Fruit fly (Drosophila melanogaster) whole organism, prepupa: ENCODE data around the gene CG15625.

ENCODE experiments used
- CG10631 ChIP-seq: fragments of 200-800 bp; sonication (Bioruptor generic); optimal IDR thresholded peaks from 2 replicates; lab custom pipeline; 2016; ENCODE audit warnings: missing biosample characterization, missing genetic modification characterization
- CG3919 ChIP-seq: fragments of 200-800 bp; sonication (Bioruptor generic); optimal IDR thresholded peaks from 3 replicates; lab custom pipeline; 2016; ENCODE audit warnings: missing biosample characterization, missing genetic modification characterization
- CG7368 ChIP-seq: fragments of 200-800 bp; sonication (Bioruptor generic); optimal IDR thresholded peaks from 3 replicates; lab custom pipeline; 2016; ENCODE audit warnings: missing biosample characterization, missing genetic modification characterization
- vri ChIP-seq: fragments of 200-800 bp; sonication (Bioruptor generic); optimal IDR thresholded peaks from 3 replicates; lab custom pipeline; 2016; ENCODE audit warnings: missing biosample characterization, mild to moderate bottlenecking, missing genetic modification characterization

- TF ChIP-seq CG7368 (no peak), CG3919 (no peak), CG10631 (GFP tag; lab: Kevin White, UChicago) (no peak), vri (GFP tag; lab: Kevin White, UChicago) (no peak)
Observed at dm6 chr2L:4903838-4904237, 14.0 kb downstream of the CG15625 start.
